Worm (Caenorhabditis elegans) whole organism, young adult: ENCODE data around the gene rab-6.1.

Source experiments
- C17E4.6 ChIP-seq: fragments of 200-800 bp; sonication (Bioruptor generic); IDR thresholded peaks from 2 replicates; pipeline ENCODE4 v1.3.6; 2022; ENCODE audit warnings: missing genetic modification reagents, missing genetic modification characterization, missing compliant biosample characterization
- F23B12.7 ChIP-seq: sonication (generic microtip); optimal IDR thresholded peaks from 2 replicates; lab custom pipeline; 2017; ENCODE audit warnings: missing genetic modification characterization, mild to moderate bottlenecking, missing compliant biosample characterization, antibody characterized with exemption, moderate library complexity; ENCODE audit not compliant: insufficient read depth
- F33H1.4 ChIP-seq: fragments of 200-800 bp; sonication (Bioruptor generic); IDR thresholded peaks from 2 replicates; pipeline ENCODE4 v1.3.6; 2022; ENCODE audit warnings: missing genetic modification reagents, missing genetic modification characterization, missing compliant biosample characterization
- F39B2.1 ChIP-seq: fragments of 200-800 bp; sonication (Bioruptor generic); IDR thresholded peaks from 2 replicates; pipeline ENCODE4 v1.3.6; 2022; ENCODE audit warnings: missing genetic modification reagents, missing genetic modification characterization, missing compliant biosample characterization
- F52B5.7 ChIP-seq: sonication (generic microtip); optimal IDR thresholded peaks from 2 replicates; lab custom pipeline; 2016; ENCODE audit warnings: mild to moderate bottlenecking, missing genetic modification characterization, missing compliant biosample characterization
- T26A5.8 ChIP-seq: sonication (generic microtip); optimal IDR thresholded peaks from 2 replicates; lab custom pipeline; 2016; ENCODE audit warnings: missing genetic modification characterization, missing compliant biosample characterization
- Y53G8AR.9 ChIP-seq: fragments of 200-800 bp; sonication (Bioruptor generic); conservative IDR thresholded peaks from 2 replicates; pipeline ENCODE4 v1.3.6; 2022; ENCODE audit warnings: missing genetic modification reagents, missing genetic modification characterization, missing compliant biosample characterization
- atf-7 ChIP-seq: sonication (generic microtip); optimal IDR thresholded peaks from 2 replicates; lab custom pipeline; 2017; ENCODE audit warnings: mild to moderate bottlenecking, missing genetic modification characterization, missing compliant biosample characterization
- attf-6 ChIP-seq: fragments of 200-800 bp; sonication (Bioruptor generic); IDR thresholded peaks from 2 replicates; pipeline ENCODE4 v1.3.6; 2022; ENCODE audit warnings: missing genetic modification reagents, missing genetic modification characterization, missing compliant biosample characterization
- cebp-2 ChIP-seq: fragments of 200-800 bp; sonication (Bioruptor generic); IDR thresholded peaks from 2 replicates; pipeline ENCODE4 v1.3.6; 2022; ENCODE audit warnings: missing genetic modification characterization, missing compliant biosample characterization
- ceh-27 ChIP-seq: fragments of 200-800 bp; sonication (Bioruptor generic); optimal IDR thresholded peaks from 2 replicates; lab custom pipeline; 2018; ENCODE audit warnings: mild to moderate bottlenecking, missing genetic modification characterization, moderate library complexity, missing compliant biosample characterization
- ceh-40 ChIP-seq: fragments of 200-800 bp; sonication (Bioruptor generic); IDR thresholded peaks from 2 replicates; pipeline ENCODE4 v1.3.6; 2022; ENCODE audit warnings: missing genetic modification characterization, missing compliant biosample characterization
- ceh-58 ChIP-seq: fragments of 200-800 bp; sonication (Bioruptor generic); IDR thresholded peaks from 2 replicates; pipeline ENCODE4 v1.3.6; 2022; ENCODE audit warnings: missing genetic modification characterization, missing compliant biosample characterization
- chd-7 ChIP-seq: sonication (generic microtip); optimal IDR thresholded peaks from 2 replicates; lab custom pipeline; 2016; ENCODE audit warnings: mild to moderate bottlenecking, missing genetic modification characterization, moderate library complexity, missing compliant biosample characterization
- die-1 ChIP-seq: sonication (generic microtip); optimal IDR thresholded peaks from 2 replicates; lab custom pipeline; 2016; ENCODE audit warnings: missing genotype, mild to moderate bottlenecking, missing genetic modification characterization, missing compliant biosample characterization
- dox-1 ChIP-seq: fragments of 200-800 bp; sonication (Bioruptor generic); IDR thresholded peaks from 2 replicates; pipeline ENCODE4 v1.3.6; 2022; ENCODE audit warnings: missing genetic modification reagents, missing genetic modification characterization, missing compliant biosample characterization
- dpff-1 ChIP-seq: sonication (generic microtip); optimal IDR thresholded peaks from 2 replicates; lab custom pipeline; 2017; ENCODE audit warnings: mild to moderate bottlenecking, missing genetic modification characterization, missing compliant biosample characterization
- dpl-1 ChIP-seq: fragments of 150-350 bp; optimal IDR thresholded peaks from 2 replicates; lab custom pipeline; 2014; ENCODE audit warnings: missing biosample characterization, missing genetic modification reagents, missing genetic modification characterization
- efl-1 ChIP-seq: fragments of 150-350 bp; optimal IDR thresholded peaks from 2 replicates; lab custom pipeline; 2014; ENCODE audit warnings: missing biosample characterization, missing genetic modification reagents, missing genetic modification characterization
- egl-18 ChIP-seq: fragments of 200-800 bp; sonication (Bioruptor generic); IDR thresholded peaks from 2 replicates; pipeline ENCODE4 v1.3.6; 2022; ENCODE audit warnings: missing genetic modification reagents, missing genetic modification characterization, missing compliant biosample characterization
- fkh-3 ChIP-seq: sonication (generic microtip); optimal IDR thresholded peaks from 2 replicates; lab custom pipeline; 2016; ENCODE audit warnings: mild to moderate bottlenecking, missing genetic modification characterization, missing compliant biosample characterization
- hlh-12 ChIP-seq: sonication (generic microtip); optimal IDR thresholded peaks from 2 replicates; lab custom pipeline; 2016; ENCODE audit warnings: missing genetic modification characterization, missing compliant biosample characterization
- hrde-1 ChIP-seq: sonication (generic microtip); optimal IDR thresholded peaks from 2 replicates; lab custom pipeline; 2016; ENCODE audit warnings: missing genetic modification characterization, mild to moderate bottlenecking, missing compliant biosample characterization, moderate library complexity, missing genotype, missing genetic modification reagents, borderline replicate concordance
- hsf-1 ChIP-seq: fragments of 200-800 bp; sonication (Bioruptor generic); IDR thresholded peaks from 2 replicates; pipeline ENCODE4 v1.3.6; 2022; ENCODE audit warnings: missing genetic modification reagents, missing genetic modification characterization, missing compliant biosample characterization
- let-526 ChIP-seq: fragments of 200-800 bp; sonication (Bioruptor generic); IDR thresholded peaks from 2 replicates; pipeline ENCODE4 v1.3.6; 2022; ENCODE audit warnings: missing genetic modification reagents, missing genetic modification characterization, missing compliant biosample characterization
- lin-26 ChIP-seq: fragments of 200-800 bp; sonication (Bioruptor generic); IDR thresholded peaks from 2 replicates; pipeline ENCODE4 v1.3.6; 2022; ENCODE audit warnings: missing genetic modification reagents, missing genetic modification characterization, missing compliant biosample characterization
- madf-10 ChIP-seq: sonication (generic microtip); optimal IDR thresholded peaks from 2 replicates; lab custom pipeline; 2016; ENCODE audit warnings: mild to moderate bottlenecking, missing genetic modification characterization, missing compliant biosample characterization
- madf-6 ChIP-seq: fragments of 200-800 bp; sonication (Bioruptor generic); IDR thresholded peaks from 2 replicates; pipeline ENCODE4 v1.3.6; 2022; ENCODE audit warnings: missing genetic modification reagents, missing genetic modification characterization, missing compliant biosample characterization
- madf-8 ChIP-seq: fragments of 200-800 bp; sonication (Bioruptor generic); conservative IDR thresholded peaks from 2 replicates; pipeline ENCODE4 v1.3.6; 2022; ENCODE audit warnings: missing genetic modification reagents, missing genetic modification characterization, missing compliant biosample characterization
- mcd-1 ChIP-seq: fragments of 200-800 bp; sonication (Bioruptor generic); IDR thresholded peaks from 2 replicates; pipeline ENCODE4 v1.3.6; 2022; ENCODE audit warnings: missing genetic modification reagents, missing genetic modification characterization, missing compliant biosample characterization
- nfya-2 ChIP-seq: fragments of 200-800 bp; sonication (Bioruptor generic); IDR thresholded peaks from 2 replicates; pipeline ENCODE4 v1.3.6; 2022; ENCODE audit warnings: missing genetic modification reagents, missing genetic modification characterization, missing compliant biosample characterization
- nfyb-1 ChIP-seq: fragments of 200-800 bp; sonication (Bioruptor generic); IDR thresholded peaks from 2 replicates; pipeline ENCODE4 v1.3.6; 2022; ENCODE audit warnings: missing genetic modification reagents, missing genetic modification characterization, missing compliant biosample characterization
- pbrm-1 ChIP-seq: fragments of 200-800 bp; sonication (Bioruptor generic); IDR thresholded peaks from 2 replicates; pipeline ENCODE4 v1.3.6; 2022; ENCODE audit warnings: missing genetic modification reagents, missing genetic modification characterization, missing compliant biosample characterization
- repo-1 ChIP-seq: sonication (generic microtip); optimal IDR thresholded peaks from 2 replicates; lab custom pipeline; 2017; ENCODE audit warnings: mild to moderate bottlenecking, missing genetic modification characterization, missing compliant biosample characterization
- rpc-1 ChIP-seq, 2 experiments: fragments of 150-350 bp in 1 of 2; sonication (generic microtip) in 1 of 2; optimal IDR thresholded peaks; 2 replicates each; lab custom pipeline; 2014 to 2018; ENCODE audit warnings: missing biosample characterization in 1 of 2, missing genetic modification characterization in 1 of 2, missing genetic modification reagents in 1 of 2, missing genotype in 1 of 2
- sdz-38 ChIP-seq: sonication (generic microtip); optimal IDR thresholded peaks from 2 replicates; lab custom pipeline; 2016; ENCODE audit warnings: missing genotype, missing genetic modification characterization, missing compliant biosample characterization
- snpc-1.3 ChIP-seq: sonication (generic microtip); optimal IDR thresholded peaks from 2 replicates; lab custom pipeline; 2017; ENCODE audit warnings: missing genetic modification characterization, mild to moderate bottlenecking, missing compliant biosample characterization, antibody characterized with exemption, moderate library complexity, missing genotype, missing genetic modification reagents; ENCODE audit not compliant: insufficient read depth
- snpc-3.4 ChIP-seq: sonication (generic microtip); optimal IDR thresholded peaks from 2 replicates; lab custom pipeline; 2017; ENCODE audit warnings: missing genetic modification characterization, mild to moderate bottlenecking, missing compliant biosample characterization, antibody characterized with exemption, moderate library complexity, missing genotype, missing genetic modification reagents
- snpc-4 ChIP-seq, 5 experiments: fragments of 150-350 bp in 1 of 5; sonication (generic microtip) in 4 of 5; optimal IDR thresholded peaks; 2 replicates each; lab custom pipeline; 2014 to 2018; ENCODE audit warnings: missing genetic modification characterization in 5 of 5, missing biosample characterization in 3 of 5, antibody characterized with exemption in 2 of 5, mild to moderate bottlenecking in 2 of 5, missing compliant biosample characterization in 2 of 5, missing genotype in 2 of 5, moderate library complexity in 2 of 5, missing genetic modification reagents in 1 of 5
- tbx-9 ChIP-seq: sonication (generic microtip); optimal IDR thresholded peaks from 2 replicates; lab custom pipeline; 2016; ENCODE audit warnings: borderline replicate concordance, missing genetic modification characterization, inconsistent platforms, missing compliant biosample characterization
- unc-62 ChIP-seq: fragments of 150-350 bp; optimal IDR thresholded peaks from 2 replicates; lab custom pipeline; 2014; ENCODE audit warnings: missing biosample characterization, missing genetic modification reagents, missing genetic modification characterization
- xnd-1 ChIP-seq: sonication (generic microtip); optimal IDR thresholded peaks from 2 replicates; lab custom pipeline; 2016; ENCODE audit warnings: missing genotype, missing genetic modification reagents, missing genetic modification characterization, missing compliant biosample characterization
- zim-3 ChIP-seq: sonication (generic microtip); optimal IDR thresholded peaks from 2 replicates; lab custom pipeline; 2017; ENCODE audit warnings: mild to moderate bottlenecking, missing genetic modification characterization, moderate library complexity, missing compliant biosample characterization
- ztf-18 ChIP-seq: sonication (generic microtip); optimal IDR thresholded peaks from 2 replicates; lab custom pipeline; 2016; ENCODE audit warnings: missing genotype, mild to moderate bottlenecking, missing genetic modification characterization, missing compliant biosample characterization
- ztf-25 ChIP-seq: fragments of 200-800 bp; sonication (Bioruptor generic); IDR thresholded peaks from 2 replicates; pipeline ENCODE4 v1.3.6; 2022; ENCODE audit warnings: missing genetic modification reagents, missing genetic modification characterization, missing compliant biosample characterization
- ztf-26 ChIP-seq: sonication (generic microtip); optimal IDR thresholded peaks from 2 replicates; lab custom pipeline; 2017; ENCODE audit warnings: missing genetic modification characterization, missing compliant biosample characterization
- ztf-28 ChIP-seq: fragments of 200-800 bp; sonication (Bioruptor generic); IDR thresholded peaks from 2 replicates; pipeline ENCODE4 v1.3.6; 2022; ENCODE audit warnings: missing genetic modification reagents, missing genetic modification characterization, missing compliant biosample characterization

Gene rab-6.1

ce11 chrIII:9053740-9054252 is 48.0 kb upstream of the rab-6.1 start, which contains the start of gene R107.5 (continued):
- TF ChIP-seq nfyb-1 (GFP tag; lab: Robert Waterston, UW) (peak; percentile 97), attf-6 (GFP tag; lab: Robert Waterston, UW) (peak; percentile 55; the same call in 1 of the 2 replicates), C17E4.6 (GFP tag; lab: Robert Waterston, UW) (peak; percentile 77), snpc-1.3 (no peak), dox-1 (GFP tag; lab: Robert Waterston, UW) (peak; percentile 91), hrde-1 (tag; lab: Kevin White, UChicago) (no peak), mcd-1 (GFP tag; lab: Robert Waterston, UW) (peak; percentile 89), T26A5.8 (tag; lab: Kevin White, UChicago) (no peak), egl-18 (peak; percentile 91), nfya-2 (no peak), ceh-40 (GFP tag; lab: Robert Waterston, UW) (0 out of 2 replicates have a peak, but pooled peaks have one; percentile 42), F39B2.1 (GFP tag; lab: Robert Waterston, UW) (no peak), cebp-2 (peak; percentile 87), fkh-3 (peak; percentile 36), lin-26 (GFP tag; lab: Robert Waterston, UW) (peak; percentile 70; the same call in 1 of the 2 replicates), die-1 (tag; lab: Kevin White, UChicago) (peak; percentile 20), xnd-1 (tag; lab: Kevin White, UChicago) (no peak), F33H1.4 (GFP tag; lab: Robert Waterston, UW) (peak; percentile 59; the same call in 1 of the 2 replicates), chd-7 (tag; lab: Kevin White, UChicago) (peak; percentile 99), madf-6 (peak; percentile 79), madf-8 (no peak), pbrm-1 (GFP tag; lab: Robert Waterston, UW) (peak; percentile 97), dpl-1 (GFP tag; lab: Kevin White, UChicago) (peak; percentile 42), ztf-26 (tag; lab: Kevin White, UChicago) (peak; percentile 98), efl-1 (GFP tag; lab: Kevin White, UChicago) (no peak), unc-62 (GFP tag; lab: Kevin White, UChicago) (peak; percentile 8), let-526 (GFP tag; lab: Robert Waterston, UW) (peak; percentile 98), ztf-28 (GFP tag; lab: Robert Waterston, UW) (0 out of 2 replicates have a peak, but pooled peaks have one; percentile 56), zim-3 (tag; lab: Kevin White, UChicago) (peak; percentile 94), dpff-1 (tag; lab: Kevin White, UChicago) (peak; percentile 95), ceh-27 (GFP tag; lab: Kevin White, UChicago) (peak; percentile 95), snpc-3.4 (tag; lab: Kevin White, UChicago) (no peak), ceh-58 (GFP tag; lab: Robert Waterston, UW) (no peak), sdz-38 (tag; lab: Kevin White, UChicago) (no peak), F52B5.7 (tag; lab: Kevin White, UChicago) (peak; percentile 54), madf-10 (tag; lab: Kevin White, UChicago) (peak; percentile 76), F23B12.7 (tag; lab: Kevin White, UChicago) (no peak), tbx-9 (tag; lab: Kevin White, UChicago) (peak; percentile 34), rpc-1 (optimal IDR thresholded peaks at IDR 0.05; lab: Kevin White, UChicago) (peak; percentile 97), rpc-1 (tag; optimal IDR thresholded peaks at IDR 0.05; lab: Kevin White, UChicago) (no peak), ztf-25 (GFP tag; lab: Robert Waterston, UW) (no peak), atf-7 (tag; lab: Kevin White, UChicago) (peak; percentile 98), snpc-4 (GFP tag; optimal IDR thresholded peaks at IDR 0.05; lab: Kevin White, UChicago) (no peak), snpc-4 (tag; optimal IDR thresholded peaks at IDR 0.05; lab: Kevin White, UChicago) (peak in 2 of 4 experiments; percentile 48 to 77), hlh-12 (tag; lab: Kevin White, UChicago) (no peak), ztf-18 (tag; lab: Kevin White, UChicago) (peak; percentile 63), hsf-1 (GFP tag; lab: Robert Waterston, UW) (peak; percentile 100), Y53G8AR.9 (peak; percentile 94), repo-1 (tag; lab: Kevin White, UChicago) (peak; percentile 96)
